Worm (Caenorhabditis elegans) whole organism, late embryonic: ENCODE results near the gene dpy-20.

Source experiments
- C08G9.2 ChIP-seq: sonication (generic microtip); optimal IDR thresholded peaks from 2 replicates; lab custom pipeline; 2016; ENCODE audit warnings: mild to moderate bottlenecking, missing genetic modification characterization, moderate library complexity, missing compliant biosample characterization
- F13H6.1 ChIP-seq: sonication (generic microtip); optimal IDR thresholded peaks from 2 replicates; lab custom pipeline; 2016; ENCODE audit warnings: missing genetic modification characterization, missing compliant biosample characterization
- Y22D7AL.16 ChIP-seq: sonication (generic microtip); optimal IDR thresholded peaks from 2 replicates; lab custom pipeline; 2016; ENCODE audit warnings: missing genetic modification characterization, missing compliant biosample characterization
- ahr-1 ChIP-seq: sonication (generic microtip); optimal IDR thresholded peaks from 2 replicates; lab custom pipeline; 2016; ENCODE audit warnings: missing genetic modification characterization, missing compliant biosample characterization
- ama-1 ChIP-seq: fragments of 150-350 bp; optimal IDR thresholded peaks from 2 replicates; lab custom pipeline; 2014
- ceh-19 ChIP-seq: fragments of 200-800 bp; sonication (Bioruptor generic); optimal IDR thresholded peaks from 2 replicates; lab custom pipeline; 2018; ENCODE audit warnings: mild to moderate bottlenecking, missing genetic modification characterization, missing compliant biosample characterization
- ceh-2 ChIP-seq: sonication (generic microtip); optimal IDR thresholded peaks from 2 replicates; lab custom pipeline; 2016; ENCODE audit warnings: missing genotype, missing genetic modification characterization, missing compliant biosample characterization
- ceh-22 ChIP-seq: sonication (generic microtip); optimal IDR thresholded peaks from 2 replicates; lab custom pipeline; 2017; ENCODE audit warnings: missing biosample characterization, missing genetic modification characterization
- ceh-24 ChIP-seq: sonication (generic microtip); optimal IDR thresholded peaks from 2 replicates; lab custom pipeline; 2016; ENCODE audit warnings: mild to moderate bottlenecking, missing genetic modification characterization, missing compliant biosample characterization
- ceh-31 ChIP-seq: sonication (generic microtip); optimal IDR thresholded peaks from 2 replicates; lab custom pipeline; 2016; ENCODE audit warnings: missing genetic modification characterization, missing compliant biosample characterization
- ceh-34 ChIP-seq: sonication (generic microtip); optimal IDR thresholded peaks from 2 replicates; lab custom pipeline; 2016; ENCODE audit warnings: mild to moderate bottlenecking, missing genetic modification characterization, missing compliant biosample characterization
- ceh-45 ChIP-seq: fragments of 200-800 bp; sonication (Bioruptor generic); IDR thresholded peaks from 2 replicates; pipeline ENCODE4 v1.3.6; 2022; ENCODE audit warnings: missing genetic modification reagents, missing genetic modification characterization, missing compliant biosample characterization
- ceh-48 ChIP-seq: sonication (generic microtip); optimal IDR thresholded peaks from 2 replicates; lab custom pipeline; 2016; ENCODE audit warnings: missing genetic modification characterization, inconsistent platforms, missing compliant biosample characterization
- ceh-6 ChIP-seq: fragments of 200-800 bp; sonication (Bioruptor generic); optimal IDR thresholded peaks from 2 replicates; lab custom pipeline; 2018; ENCODE audit warnings: mild to moderate bottlenecking, missing genetic modification characterization, missing compliant biosample characterization
- dmd-4 ChIP-seq: sonication (generic microtip); optimal IDR thresholded peaks from 2 replicates; lab custom pipeline; 2016; ENCODE audit warnings: borderline replicate concordance, missing genetic modification characterization, missing compliant biosample characterization
- dve-1 ChIP-seq: sonication (generic microtip); optimal IDR thresholded peaks from 2 replicates; lab custom pipeline; 2017; ENCODE audit warnings: antibody characterized with exemption, mild to moderate bottlenecking, missing genetic modification characterization, missing compliant biosample characterization
- elt-2 ChIP-seq: sonication (generic microtip); optimal IDR thresholded peaks from 2 replicates; lab custom pipeline; 2016; ENCODE audit warnings: missing genetic modification reagents, missing genetic modification characterization, missing compliant biosample characterization
- elt-4 ChIP-seq: sonication (generic microtip); optimal IDR thresholded peaks from 2 replicates; lab custom pipeline; 2016; ENCODE audit warnings: missing genetic modification characterization, missing compliant biosample characterization
- eyg-1 ChIP-seq: sonication (generic microtip); optimal IDR thresholded peaks from 2 replicates; lab custom pipeline; 2016; ENCODE audit warnings: missing genotype, missing genetic modification characterization, missing compliant biosample characterization
- fax-1 ChIP-seq: sonication (generic microtip); optimal IDR thresholded peaks from 2 replicates; lab custom pipeline; 2016; ENCODE audit warnings: missing genotype, missing genetic modification characterization, missing compliant biosample characterization
- fkh-6 ChIP-seq: sonication (generic microtip); optimal IDR thresholded peaks from 2 replicates; lab custom pipeline; 2016; ENCODE audit warnings: missing genetic modification characterization, missing compliant biosample characterization
- hlh-13 ChIP-seq: fragments of 200-800 bp; sonication (Bioruptor generic); optimal IDR thresholded peaks from 2 replicates; lab custom pipeline; 2018; ENCODE audit warnings: mild to moderate bottlenecking, missing genetic modification characterization, missing compliant biosample characterization
- hlh-8 ChIP-seq: sonication (generic microtip); optimal IDR thresholded peaks from 2 replicates; lab custom pipeline; 2016; ENCODE audit warnings: missing genotype, missing genetic modification characterization, missing compliant biosample characterization
- madf-2 ChIP-seq: sonication (generic microtip); optimal IDR thresholded peaks from 2 replicates; lab custom pipeline; 2017; ENCODE audit warnings: missing genetic modification characterization, missing compliant biosample characterization
- nfya-1 ChIP-seq: sonication (generic microtip); optimal IDR thresholded peaks from 2 replicates; lab custom pipeline; 2017; ENCODE audit warnings: missing genetic modification characterization, mild to moderate bottlenecking, missing compliant biosample characterization, antibody characterized with exemption, moderate library complexity
- nhr-11 ChIP-seq: fragments of 150-350 bp; optimal IDR thresholded peaks from 2 replicates; lab custom pipeline; 2014; ENCODE audit warnings: missing biosample characterization, missing genetic modification characterization
- nhr-232 ChIP-seq: sonication (generic microtip); optimal IDR thresholded peaks from 2 replicates; lab custom pipeline; 2016; ENCODE audit warnings: missing genetic modification characterization, missing compliant biosample characterization
- npax-4 ChIP-seq: sonication (generic microtip); optimal IDR thresholded peaks from 2 replicates; lab custom pipeline; 2016; ENCODE audit warnings: missing genetic modification characterization, missing compliant biosample characterization
- odd-2 ChIP-seq: sonication (generic microtip); optimal IDR thresholded peaks from 2 replicates; lab custom pipeline; 2017; ENCODE audit warnings: antibody characterized with exemption, mild to moderate bottlenecking, missing genetic modification characterization, missing compliant biosample characterization
- pat-9 ChIP-seq: fragments of 200-800 bp; sonication (Bioruptor generic); optimal IDR thresholded peaks from 2 replicates; lab custom pipeline; 2018; ENCODE audit warnings: mild to moderate bottlenecking, missing genetic modification characterization, moderate library complexity, missing compliant biosample characterization
- pqm-1 ChIP-seq: sonication (generic microtip); optimal IDR thresholded peaks from 2 replicates; lab custom pipeline; 2016; ENCODE audit warnings: missing genetic modification characterization, missing compliant biosample characterization
- pros-1 ChIP-seq: fragments of 150-350 bp; optimal IDR thresholded peaks from 2 replicates; lab custom pipeline; 2014; ENCODE audit warnings: missing biosample characterization, missing genetic modification reagents, missing genetic modification characterization
- sox-2 ChIP-seq: fragments of 200-800 bp; sonication (Bioruptor generic); IDR thresholded peaks from 2 replicates; pipeline ENCODE4 v1.3.6; 2022; ENCODE audit warnings: missing genetic modification reagents, missing genetic modification characterization, missing compliant biosample characterization
- sox-4 ChIP-seq: sonication (generic microtip); optimal IDR thresholded peaks from 2 replicates; lab custom pipeline; 2017; ENCODE audit warnings: mild to moderate bottlenecking, missing genetic modification characterization, inconsistent platforms, missing compliant biosample characterization
- syd-9 ChIP-seq: sonication (generic microtip); optimal IDR thresholded peaks from 2 replicates; lab custom pipeline; 2016; ENCODE audit warnings: mild to moderate bottlenecking, missing genetic modification characterization, moderate library complexity, missing compliant biosample characterization
- tbx-2 ChIP-seq: sonication (generic microtip); optimal IDR thresholded peaks from 2 replicates; lab custom pipeline; 2016; ENCODE audit warnings: missing genetic modification characterization, missing compliant biosample characterization
- ttx-3 ChIP-seq: sonication (generic microtip); optimal IDR thresholded peaks from 2 replicates; lab custom pipeline; 2016; ENCODE audit warnings: missing genetic modification reagents, missing genetic modification characterization, missing compliant biosample characterization
- unc-42 ChIP-seq: sonication (generic microtip); optimal IDR thresholded peaks from 2 replicates; lab custom pipeline; 2016; ENCODE audit warnings: missing genotype, missing genetic modification characterization, missing compliant biosample characterization

The dpy-20 gene

ce11 chrIV:11676054-11676453, 24.6 kb downstream of the dpy-20 start, which contains the start of gene inx-9:
TSS of gene inx-9 (plus strand) at chrIV:11676354.
- TF ChIP-seq ceh-31 (tag; lab: Kevin White, UChicago) (no peak), C08G9.2 (tag; lab: Kevin White, UChicago) (no peak), tbx-2 (tag; lab: Kevin White, UChicago) (no peak), sox-4 (no peak), dve-1 (tag; lab: Kevin White, UChicago) (no peak), nhr-232 (tag; lab: Kevin White, UChicago) (no peak), sox-2 (GFP tag; lab: Robert Waterston, UW) (no peak), syd-9 (no peak), ttx-3 (tag; lab: Kevin White, UChicago) (no peak), ceh-6 (GFP tag; lab: Kevin White, UChicago) (no peak), fkh-6 (tag; lab: Kevin White, UChicago) (no peak), unc-42 (tag; lab: Kevin White, UChicago) (no peak), fax-1 (tag; lab: Kevin White, UChicago) (no peak), elt-2 (no peak), hlh-13 (no peak)
- TF ChIP-seq, all 69 proteins: peak for 0

ce11 chrIV:11673543-11673942, 27.1 kb downstream of the dpy-20 start, which contains the start of gene inx-8:
TSS of gene inx-8 (plus strand) at chrIV:11673843.
- no peak for TF ChIP-seq pqm-1 (tag; lab: Kevin White, UChicago)
- TF ChIP-seq F13H6.1 (tag; lab: Kevin White, UChicago): no peak

- TF ChIP-seq eyg-1 (tag; lab: Kevin White, UChicago): no peak
- no peak for TF ChIP-seq ceh-48
- TF ChIP-seq ceh-2 (tag; lab: Kevin White, UChicago): no peak
- TF ChIP-seq ceh-19 (GFP tag; lab: Kevin White, UChicago): no peak
- no peak for TF ChIP-seq unc-42 (tag; lab: Kevin White, UChicago)
- no peak for TF ChIP-seq ceh-22 (tag; lab: Kevin White, UChicago)
- TF ChIP-seq ceh-34: no peak
- no peak for TF ChIP-seq syd-9
- TF ChIP-seq ceh-45 (GFP tag; lab: Robert Waterston, UW): no peak
- no peak for TF ChIP-seq madf-2 (tag; lab: Kevin White, UChicago)
- TF ChIP-seq pros-1 (tag; lab: Kevin White, UChicago): no peak
- TF ChIP-seq, all 69 proteins: peak for 0
Observed at ce11 chrIV:11668001-11668400, 32.7 kb downstream of the dpy-20 start, which contains the start of gene atg-4.2. TSS of gene atg-4.2 (plus strand) at chrIV:11668024.

- TF ChIP-seq ceh-34 (no peak), C08G9.2 (tag; lab: Kevin White, UChicago) (no peak), hlh-8 (no peak), ama-1 (no peak), odd-2 (tag; lab: Kevin White, UChicago) (no peak), nhr-11 (tag; lab: Kevin White, UChicago) (no peak), ahr-1 (tag; lab: Kevin White, UChicago) (no peak), ceh-19 (GFP tag; lab: Kevin White, UChicago) (no peak), ceh-24 (no peak), tbx-2 (tag; lab: Kevin White, UChicago) (no peak), pat-9 (tag; lab: Kevin White, UChicago) (no peak), Y22D7AL.16 (no peak), dmd-4 (no peak), F13H6.1 (tag; lab: Kevin White, UChicago) (no peak), npax-4 (tag; lab: Kevin White, UChicago) (no peak), elt-4 (tag; lab: Kevin White, UChicago) (no peak), nfya-1 (no peak), unc-42 (tag; lab: Kevin White, UChicago) (no peak)
Observed at ce11 chrIV:11665010-11665409, 35.6 kb downstream of the dpy-20 start, which contains the start of gene ZK809.9. TSS of gene ZK809.9 (plus strand) at chrIV:11665310.
